Worm (Caenorhabditis elegans) whole organism, young adult: ENCODE data around the gene cyn-4.

Experiments used
- F57C9.4 ChIP-seq: sonication (generic microtip); optimal IDR thresholded peaks from 2 replicates; lab custom pipeline; 2017; ENCODE audit warnings: mild to moderate bottlenecking, missing genetic modification characterization, missing compliant biosample characterization
- cebp-2 ChIP-seq: fragments of 200-800 bp; sonication (Bioruptor generic); IDR thresholded peaks from 2 replicates; pipeline ENCODE4 v1.3.6; 2022; ENCODE audit warnings: missing genetic modification characterization, missing compliant biosample characterization
- ceh-79 ChIP-seq: sonication (generic microtip); optimal IDR thresholded peaks from 2 replicates; lab custom pipeline; 2017; ENCODE audit warnings: mild to moderate bottlenecking, missing genetic modification characterization, missing compliant biosample characterization
- dpff-1 ChIP-seq: sonication (generic microtip); optimal IDR thresholded peaks from 2 replicates; lab custom pipeline; 2017; ENCODE audit warnings: mild to moderate bottlenecking, missing genetic modification characterization, missing compliant biosample characterization
- lsy-27 ChIP-seq: sonication (generic microtip); optimal IDR thresholded peaks from 2 replicates; lab custom pipeline; 2017; ENCODE audit warnings: missing genetic modification characterization, mild to moderate bottlenecking, missing compliant biosample characterization, antibody characterized with exemption, missing genotype, borderline replicate concordance; ENCODE audit not compliant: insufficient read depth
- madf-8 ChIP-seq: fragments of 200-800 bp; sonication (Bioruptor generic); conservative IDR thresholded peaks from 2 replicates; pipeline ENCODE4 v1.3.6; 2022; ENCODE audit warnings: missing genetic modification reagents, missing genetic modification characterization, missing compliant biosample characterization
- mel-28 ChIP-seq: sonication (generic microtip); optimal IDR thresholded peaks from 2 replicates; lab custom pipeline; 2016; ENCODE audit warnings: borderline replicate concordance, mild to moderate bottlenecking, missing genetic modification characterization, missing compliant biosample characterization
- mes-4 ChIP-seq: sonication (generic microtip); optimal IDR thresholded peaks from 2 replicates; lab custom pipeline; 2016; ENCODE audit warnings: missing genotype, missing genetic modification characterization, missing compliant biosample characterization
- nfya-2 ChIP-seq: fragments of 200-800 bp; sonication (Bioruptor generic); IDR thresholded peaks from 2 replicates; pipeline ENCODE4 v1.3.6; 2022; ENCODE audit warnings: missing genetic modification reagents, missing genetic modification characterization, missing compliant biosample characterization
- nfyb-1 ChIP-seq: fragments of 200-800 bp; sonication (Bioruptor generic); IDR thresholded peaks from 2 replicates; pipeline ENCODE4 v1.3.6; 2022; ENCODE audit warnings: missing genetic modification reagents, missing genetic modification characterization, missing compliant biosample characterization
- sdz-38 ChIP-seq: sonication (generic microtip); optimal IDR thresholded peaks from 2 replicates; lab custom pipeline; 2016; ENCODE audit warnings: missing genotype, missing genetic modification characterization, missing compliant biosample characterization
- unc-62 ChIP-seq: fragments of 150-350 bp; optimal IDR thresholded peaks from 2 replicates; lab custom pipeline; 2014; ENCODE audit warnings: missing biosample characterization, missing genetic modification reagents, missing genetic modification characterization
- ztf-26 ChIP-seq: sonication (generic microtip); optimal IDR thresholded peaks from 2 replicates; lab custom pipeline; 2017; ENCODE audit warnings: missing genetic modification characterization, missing compliant biosample characterization

DNA sequence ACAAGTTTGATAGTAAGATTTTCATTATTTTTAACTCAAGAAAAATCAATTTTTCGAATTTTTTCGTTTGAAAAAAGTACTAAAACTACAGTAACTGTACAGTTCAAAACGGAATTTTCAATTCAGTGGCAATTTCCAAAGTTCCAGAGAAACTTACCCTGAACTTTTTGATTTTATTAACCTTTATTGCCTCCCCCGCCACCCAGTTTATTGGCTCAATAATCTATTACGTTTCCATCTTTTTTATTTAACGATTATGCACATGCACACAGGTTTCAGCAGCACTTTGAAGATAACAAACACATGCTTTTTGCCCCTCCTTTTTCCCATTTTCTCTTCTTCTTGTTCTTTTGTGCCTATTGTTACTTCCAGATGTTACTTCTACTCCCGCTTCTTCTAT lies 8.2 kb upstream of the cyn-4 start, which contains the start of gene lurp-1:
- TF ChIP-seq unc-62: no peak
- TF ChIP-seq nfyb-1 (GFP tag; lab: Robert Waterston, UW): no peak
- no peak for TF ChIP-seq lsy-27 (tag; lab: Kevin White, UChicago)
- no peak for TF ChIP-seq ztf-26 (tag; lab: Kevin White, UChicago)
- no peak for TF ChIP-seq nfya-2 (GFP tag; lab: Robert Waterston, UW)
- TF ChIP-seq madf-8: no peak
- TF ChIP-seq sdz-38 (tag; lab: Kevin White, UChicago): no peak
- no peak for TF ChIP-seq F57C9.4 (tag; lab: Kevin White, UChicago)
- no peak for TF ChIP-seq dpff-1 (tag; lab: Kevin White, UChicago)
- TF ChIP-seq cebp-2 (GFP tag; lab: Robert Waterston, UW): no peak
- TF ChIP-seq ceh-79 (tag; lab: Kevin White, UChicago): no peak
- no peak for TF ChIP-seq mes-4 (tag; lab: Kevin White, UChicago)
- TF ChIP-seq mel-28 (tag; lab: Kevin White, UChicago): no peak
